Worm (Caenorhabditis elegans) whole organism, L2 larva: ENCODE measurements around the gene srz-32.

Experiments
- elt-3 ChIP-seq: sonication (generic microtip); optimal IDR thresholded peaks from 2 replicates; lab custom pipeline; 2017; ENCODE audit warnings: missing biosample characterization, missing genetic modification characterization
- fos-1 ChIP-seq: fragments of 150-350 bp; optimal IDR thresholded peaks from 2 replicates; lab custom pipeline; 2014; ENCODE audit warnings: missing biosample characterization, missing genetic modification characterization
- nhr-25 ChIP-seq: fragments of 150-350 bp; sonication (generic microtip); optimal IDR thresholded peaks from 3 replicates; lab custom pipeline; 2014; ENCODE audit warnings: missing biosample characterization, missing genetic modification characterization
- skn-1 ChIP-seq: sonication (generic microtip); optimal IDR thresholded peaks from 2 replicates; lab custom pipeline; 2017; ENCODE audit warnings: missing biosample characterization, missing genetic modification characterization
- zag-1 ChIP-seq: fragments of 150-350 bp; optimal IDR thresholded peaks from 2 replicates; lab custom pipeline; 2014; ENCODE audit warnings: missing biosample characterization, missing genetic modification characterization
- ztf-11 ChIP-seq: sonication (generic microtip); optimal IDR thresholded peaks from 2 replicates; lab custom pipeline; 2017; ENCODE audit warnings: missing biosample characterization, missing genetic modification characterization

- no peak for TF ChIP-seq skn-1 (tag; lab: Kevin White, UChicago)
- no peak for TF ChIP-seq ztf-11
- peak; percentile 32 for TF ChIP-seq nhr-25
- no peak for TF ChIP-seq elt-3 (tag; lab: Kevin White, UChicago)
- TF ChIP-seq fos-1: no peak
- no peak for TF ChIP-seq zag-1 (tag; lab: Kevin White, UChicago)
Measured at ce11 chrIV:3438022-3438421, 1.9 kb downstream of the srz-32 start, which contains the start of gene grd-13.
